Fruit fly (Drosophila melanogaster) whole organism, pupa: ENCODE measurements around the gene Sgs8.

Experiments used
- CG10348 ChIP-seq: fragments of 200-800 bp; sonication (Bioruptor generic); IDR thresholded peaks from 2 replicates; pipeline ENCODE4 v1.3.6; 2022; ENCODE audit warnings: missing biosample characterization, missing genetic modification characterization
- CG12605 ChIP-seq: fragments of 200-800 bp; sonication (Bioruptor generic); IDR thresholded peaks from 2 replicates; pipeline ENCODE4 v1.3.6; 2022; ENCODE audit warnings: missing biosample characterization, missing genetic modification characterization
- CG14655 ChIP-seq: fragments of 200-800 bp; sonication (Bioruptor generic); optimal IDR thresholded peaks from 3 replicates; lab custom pipeline; 2017; ENCODE audit warnings: mild to moderate bottlenecking, missing biosample characterization, missing genetic modification reagents, missing genetic modification characterization
- CG32121 ChIP-seq: fragments of 200-800 bp; sonication (Bioruptor generic); IDR thresholded peaks from 2 replicates; pipeline ENCODE4 v1.3.6; 2022; ENCODE audit warnings: missing biosample characterization, missing genetic modification characterization
- CG34367 ChIP-seq: fragments of 200-800 bp; sonication (Bioruptor generic); optimal IDR thresholded peaks from 2 replicates; lab custom pipeline; 2018; ENCODE audit warnings: missing biosample characterization, mild to moderate bottlenecking, missing genetic modification characterization
- CG8159 ChIP-seq: fragments of 200-800 bp; sonication (Bioruptor generic); optimal IDR thresholded peaks from 3 replicates; lab custom pipeline; 2018; ENCODE audit warnings: missing biosample characterization, mild to moderate bottlenecking, missing genetic modification characterization, moderate library complexity
- CG8301 ChIP-seq: fragments of 200-800 bp; sonication (Bioruptor generic); optimal IDR thresholded peaks from 2 replicates; lab custom pipeline; 2018; ENCODE audit warnings: missing biosample characterization, mild to moderate bottlenecking, missing genetic modification characterization
- CG9948 ChIP-seq: fragments of 200-800 bp; sonication (Bioruptor generic); optimal IDR thresholded peaks from 2 replicates; lab custom pipeline; 2018; ENCODE audit warnings: missing biosample characterization, mild to moderate bottlenecking, missing genetic modification characterization, moderate library complexity
- D1 ChIP-seq: fragments of 200-800 bp; sonication (Bioruptor generic); optimal IDR thresholded peaks from 2 replicates; lab custom pipeline; 2018; ENCODE audit warnings: missing biosample characterization, mild to moderate bottlenecking, missing genetic modification characterization, moderate library complexity
- EcR ChIP-seq: fragments of 200-800 bp; sonication (Bioruptor generic); optimal IDR thresholded peaks from 3 replicates; lab custom pipeline; 2019; ENCODE audit warnings: missing biosample characterization, missing genetic modification characterization, mild to moderate bottlenecking, moderate library complexity, missing genetic modification reagents
- Ets98B ChIP-seq: fragments of 200-800 bp; sonication (Bioruptor generic); IDR thresholded peaks from 2 replicates; pipeline ENCODE4 v1.3.6; 2022; ENCODE audit warnings: missing biosample characterization, missing genetic modification characterization
- Pif1A ChIP-seq: fragments of 200-800 bp; sonication (Bioruptor generic); optimal IDR thresholded peaks from 3 replicates; lab custom pipeline; 2016; ENCODE audit warnings: missing biosample characterization, missing genetic modification characterization
- Snoo ChIP-seq: fragments of 200-800 bp; sonication (Bioruptor generic); optimal IDR thresholded peaks from 3 replicates; lab custom pipeline; 2017; ENCODE audit warnings: missing biosample characterization, mild to moderate bottlenecking, missing genetic modification characterization, inconsistent platforms
- fd96Ca ChIP-seq: fragments of 200-800 bp; sonication (Bioruptor generic); IDR thresholded peaks from 3 replicates; pipeline ENCODE4 v1.3.6; 2022; ENCODE audit warnings: missing biosample characterization, missing genetic modification characterization

DNA sequence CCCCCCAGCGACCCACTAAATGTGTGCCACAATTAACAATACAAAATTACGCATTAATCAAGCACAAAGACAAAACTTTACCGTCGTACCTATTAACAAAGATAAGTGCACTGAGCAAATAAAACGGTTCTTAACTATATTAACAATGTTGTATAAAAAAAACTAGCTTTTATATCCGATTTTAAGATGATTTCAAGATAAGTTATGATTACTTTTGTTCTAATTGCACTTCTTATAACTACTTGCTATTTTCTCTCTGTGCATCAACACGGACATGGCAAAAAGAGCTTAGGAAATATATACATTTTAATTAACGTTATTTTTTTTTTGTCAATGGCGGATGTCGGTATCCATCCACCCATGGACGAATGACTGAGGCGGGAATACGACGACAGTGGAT is 26.9 kb upstream of the Sgs8 start:
- peak; percentile 23 for TF ChIP-seq CG14655
- TF ChIP-seq CG32121 = 0 out of 2 replicates have a peak, but pooled peaks have one; percentile 7
- no peak for TF ChIP-seq CG9948
- TF ChIP-seq EcR = no peak
- TF ChIP-seq CG12605 = 0 out of 2 replicates have a peak, but pooled peaks have one; percentile 18
- no peak for TF ChIP-seq CG34367 (tag; lab: Kevin White, UChicago)
- no peak for TF ChIP-seq Snoo (tag; lab: Kevin White, UChicago)
- TF ChIP-seq CG8159 (tag; lab: Kevin White, UChicago) = peak; percentile 10
- no peak for TF ChIP-seq fd96Ca (GFP tag; lab: Robert Waterston, UW)
- peak; percentile 56; the same call in 1 of the 2 replicates for TF ChIP-seq Ets98B (GFP tag; lab: Robert Waterston, UW)
- TF ChIP-seq Pif1A = no peak
- no peak for TF ChIP-seq CG8301 (tag; lab: Kevin White, UChicago)
- TF ChIP-seq CG10348 (GFP tag; lab: Robert Waterston, UW) = no peak
- no peak for TF ChIP-seq D1 (tag; lab: Kevin White, UChicago)
